Fruit fly (Drosophila melanogaster): Measurements from ENCODE around the gene CG5114.

Gene CG5114

DNA sequence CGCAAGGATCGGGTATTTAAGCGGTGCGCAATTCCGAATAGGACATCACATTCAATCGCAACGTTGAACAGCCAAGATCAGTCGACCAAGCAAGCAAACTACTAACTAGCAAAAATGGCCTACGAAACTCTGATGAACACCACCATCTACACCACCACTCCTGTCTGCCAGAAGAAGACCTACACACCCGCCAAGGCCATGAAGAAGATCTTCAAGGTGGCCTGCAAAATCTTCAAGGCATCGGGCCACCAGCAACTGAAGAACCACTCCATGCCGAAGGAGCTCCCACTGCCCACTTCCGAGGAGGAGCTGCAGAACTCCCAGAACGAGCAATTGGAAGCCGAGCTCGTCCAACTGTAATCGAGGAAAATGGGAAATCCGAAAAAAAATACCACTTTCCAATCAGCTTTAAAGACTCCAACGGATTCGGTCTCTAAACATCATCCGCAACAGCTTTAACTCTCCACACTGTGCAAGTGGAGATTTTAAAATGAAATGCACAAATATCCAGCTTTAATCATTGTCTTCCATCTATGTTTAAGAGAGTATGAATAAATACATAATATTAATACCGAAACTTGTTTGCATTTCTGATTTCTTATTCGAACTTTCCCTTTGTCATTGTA, 9.9 kb upstream of the CG5114 start, which contains the start of gene Brd (continued):
- TF ChIP-seq cas (GFP tag; IDR thresholded peaks at IDR 0.05) (no peak), CG9797 (GFP tag; optimal IDR thresholded peaks at IDR 0.05) (no peak), her (GFP tag; optimal IDR thresholded peaks at IDR 0.05) (no peak), lola (GFP tag; optimal IDR thresholded peaks at IDR 0.05) (no peak), Myb (GFP tag; optimal IDR thresholded peaks at IDR 0.05) (no peak), zfh1 (GFP tag; IDR thresholded peaks at IDR 0.05) (peak; percentile 23; the same call in 1 of the 3 replicates), Nf-YC (tag; optimal IDR thresholded peaks at IDR 0.05) (no peak), usp (GFP tag; optimal IDR thresholded peaks at IDR 0.05) (no peak), chn (GFP tag; optimal IDR thresholded peaks at IDR 0.05) (peak; percentile 22), slou (GFP tag; optimal IDR thresholded peaks at IDR 0.05) (no peak), maf-S (GFP tag; optimal IDR thresholded peaks at IDR 0.05) (no peak), CG31224 (GFP tag; IDR thresholded peaks at IDR 0.05) (no peak), CG42726 (GFP tag; IDR thresholded peaks at IDR 0.05; ENCODE audit: partially characterized antibody) (no peak), CG15601 (tag; optimal IDR thresholded peaks at IDR 0.05) (no peak), CrebB (tag; optimal IDR thresholded peaks at IDR 0.05) (no peak), CG9876 (GFP tag; optimal IDR thresholded peaks at IDR 0.05) (peak; percentile 25), Doc3 (GFP tag; IDR thresholded peaks at IDR 0.05; ENCODE audit: partially characterized antibody) (no peak), Hr51 (GFP tag; optimal IDR thresholded peaks at IDR 0.05) (peak in 1 of 2 experiments; percentile 15), CG34376 (GFP tag; optimal IDR thresholded peaks at IDR 0.05) (no peak), CG31365 (tag; optimal IDR thresholded peaks at IDR 0.05) (no peak), Tbp (GFP tag; optimal IDR thresholded peaks at IDR 0.05) (peak; percentile 73), CG7745 (tag; optimal IDR thresholded peaks at IDR 0.05) (no peak), chm (GFP tag; IDR thresholded peaks at IDR 0.05) (0 out of 2 replicates have a peak, but pooled peaks have one; percentile 58), CG13775 (GFP tag; optimal IDR thresholded peaks at IDR 0.05) (no peak), CG4820 (GFP tag; optimal IDR thresholded peaks at IDR 0.05) (no peak), Med (GFP tag) (peak; percentile 54), Ets65A (GFP tag) (no peak), CG33213 (GFP tag; optimal IDR thresholded peaks at IDR 0.05) (no peak), ranshi (GFP tag; IDR thresholded peaks at IDR 0.05) (no peak), pho (GFP tag; optimal IDR thresholded peaks at IDR 0.05) (no peak), NC2β (GFP tag; optimal IDR thresholded peaks at IDR 0.05) (peak; percentile 9), CG15011 (GFP tag; optimal IDR thresholded peaks at IDR 0.05) (no peak), insv (GFP tag; optimal IDR thresholded peaks at IDR 0.05) (peak in 1 of 2 experiments; percentile 96), fu2 (GFP tag; optimal IDR thresholded peaks at IDR 0.05) (no peak), lilli (GFP tag; optimal IDR thresholded peaks at IDR 0.05) (peak; percentile 31), sima (GFP tag; optimal IDR thresholded peaks at IDR 0.05) (no peak), CG10959 (GFP tag; IDR thresholded peaks at IDR 0.05) (peak; percentile 23; the same call in 1 of the 2 replicates), CG6689 (GFP tag; IDR thresholded peaks at IDR 0.05) (no peak), dati (GFP tag; IDR thresholded peaks at IDR 0.05) (no peak), CG6254 (GFP tag; optimal IDR thresholded peaks at IDR 0.05) (no peak), klu (GFP tag; IDR thresholded peaks at IDR 0.05) (no peak), oc (tag; optimal IDR thresholded peaks at IDR 0.05) (peak; percentile 31), dpn (GFP tag; optimal IDR thresholded peaks at IDR 0.05) (no peak), Eip74EF (GFP tag; optimal IDR thresholded peaks at IDR 0.05) (no peak), Antp (GFP tag; optimal IDR thresholded peaks at IDR 0.05) (peak; percentile 16), Mad (GFP tag; optimal IDR thresholded peaks at IDR 0.05) (no peak), phol (tag; optimal IDR thresholded peaks at IDR 0.05) (no peak), CG17612 (GFP tag; IDR thresholded peaks at IDR 0.05) (no peak), caup (GFP tag; optimal IDR thresholded peaks at IDR 0.05; ENCODE audit: severe bottlenecking) (no peak), HLH54F (GFP tag; optimal IDR thresholded peaks at IDR 0.05) (no peak)

Measured in whole organism, embryonic.